Worm (Caenorhabditis elegans) whole organism, L2 larva: Measurements from ENCODE around the gene wht-2.

Experiments used
- F13H6.1 ChIP-seq: sonication (generic microtip); optimal IDR thresholded peaks from 2 replicates; lab custom pipeline; 2016; ENCODE audit warnings: missing genetic modification characterization, missing compliant biosample characterization
- R02D3.7 ChIP-seq: fragments of 150-350 bp; optimal IDR thresholded peaks from 2 replicates; lab custom pipeline; 2014; ENCODE audit warnings: missing biosample characterization, missing genetic modification characterization
- ceh-16 ChIP-seq: fragments of 150-350 bp; optimal IDR thresholded peaks from 2 replicates; lab custom pipeline; 2014; ENCODE audit warnings: missing biosample characterization, missing genetic modification characterization
- crh-2 ChIP-seq: sonication (generic microtip); optimal IDR thresholded peaks from 2 replicates; lab custom pipeline; 2017; ENCODE audit warnings: missing biosample characterization, missing genetic modification characterization
- fos-1 ChIP-seq: fragments of 150-350 bp; optimal IDR thresholded peaks from 2 replicates; lab custom pipeline; 2014; ENCODE audit warnings: missing biosample characterization, missing genetic modification characterization
- lsy-2 ChIP-seq, 2 experiments: fragments of 150-350 bp in 1 of 2; sonication (generic microtip) in 1 of 2; optimal IDR thresholded peaks; 2 replicates each; lab custom pipeline; 2014 to 2017; ENCODE audit warnings: missing biosample characterization in 2 of 2, missing genetic modification characterization in 2 of 2
- mab-5 ChIP-seq: fragments of 150-350 bp; optimal IDR thresholded peaks from 2 replicates; lab custom pipeline; 2014; ENCODE audit warnings: missing biosample characterization, missing genetic modification characterization
- nhr-12 ChIP-seq: fragments of 150-350 bp; optimal IDR thresholded peaks from 2 replicates; lab custom pipeline; 2014; ENCODE audit warnings: missing biosample characterization, missing genetic modification characterization
- nhr-77 ChIP-seq: fragments of 150-350 bp; optimal IDR thresholded peaks from 2 replicates; lab custom pipeline; 2014; ENCODE audit warnings: missing biosample characterization, missing genetic modification characterization
- sem-4 ChIP-seq: fragments of 150-350 bp; optimal IDR thresholded peaks from 2 replicates; lab custom pipeline; 2014; ENCODE audit warnings: missing biosample characterization, missing genetic modification reagents, missing genetic modification characterization
- skn-1 ChIP-seq: sonication (generic microtip); optimal IDR thresholded peaks from 2 replicates; lab custom pipeline; 2017; ENCODE audit warnings: missing biosample characterization, missing genetic modification characterization
- snpc-4 ChIP-seq: fragments of 150-350 bp; optimal IDR thresholded peaks from 2 replicates; lab custom pipeline; 2014; ENCODE audit warnings: missing biosample characterization, missing genetic modification characterization
- unc-39 ChIP-seq: fragments of 150-350 bp; optimal IDR thresholded peaks from 2 replicates; lab custom pipeline; 2014; ENCODE audit warnings: missing biosample characterization, missing genetic modification characterization
- unc-62 ChIP-seq: fragments of 150-350 bp; optimal IDR thresholded peaks from 2 replicates; lab custom pipeline; 2014; ENCODE audit warnings: missing biosample characterization, missing genetic modification reagents, missing genetic modification characterization

DNA sequence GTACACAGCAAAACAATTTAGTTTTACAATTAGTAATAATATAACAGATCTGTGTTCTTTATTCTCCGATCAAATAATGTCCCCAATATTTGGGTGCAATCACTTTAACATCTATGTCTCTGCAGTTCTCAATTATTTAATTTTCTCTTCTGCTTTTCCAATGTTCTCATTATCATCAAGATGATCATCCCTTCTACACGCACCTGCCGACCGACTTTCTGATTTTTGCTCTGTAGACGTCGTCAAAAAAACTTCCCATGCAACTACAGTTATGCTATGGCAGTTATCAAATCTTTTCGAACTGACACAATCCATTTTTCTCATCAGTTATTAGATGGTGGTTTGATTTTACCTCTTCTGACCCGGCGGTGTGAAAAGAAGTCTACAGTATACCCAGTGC is 33.4 kb downstream of the wht-2 start:
- TF ChIP-seq nhr-77 (tag; lab: Kevin White, UChicago) (no peak), ceh-16 (tag; lab: Kevin White, UChicago) (no peak), unc-62 (no peak), R02D3.7 (tag; lab: Kevin White, UChicago) (no peak), mab-5 (no peak), crh-2 (tag; lab: Kevin White, UChicago) (peak; percentile 27), skn-1 (no peak), snpc-4 (tag; lab: Kevin White, UChicago) (no peak), lsy-2 (tag; optimal IDR thresholded peaks at IDR 0.05; lab: Kevin White, UChicago) (no peak), nhr-12 (tag; lab: Kevin White, UChicago) (no peak), F13H6.1 (tag; lab: Kevin White, UChicago) (no peak), sem-4 (tag; lab: Kevin White, UChicago) (no peak), fos-1 (tag; lab: Kevin White, UChicago) (peak; percentile 16), unc-39 (no peak)
